Worm (Caenorhabditis elegans) whole organism, late embryonic: ENCODE measurements around the gene Y113G7B.12.

Experiments
- Y22D7AL.16 ChIP-seq: sonication (generic microtip); optimal IDR thresholded peaks from 2 replicates; lab custom pipeline; 2016; ENCODE audit warnings: missing genetic modification characterization, missing compliant biosample characterization
- ama-1 ChIP-seq: fragments of 150-350 bp; optimal IDR thresholded peaks from 2 replicates; lab custom pipeline; 2014
- elt-2 ChIP-seq: sonication (generic microtip); optimal IDR thresholded peaks from 2 replicates; lab custom pipeline; 2016; ENCODE audit warnings: missing genetic modification reagents, missing genetic modification characterization, missing compliant biosample characterization
- fkh-10 ChIP-seq: fragments of 150-350 bp; optimal IDR thresholded peaks from 2 replicates; lab custom pipeline; 2014; ENCODE audit warnings: missing biosample characterization, missing genetic modification reagents, missing genetic modification characterization
- pha-4 ChIP-seq: fragments of 150-350 bp; optimal IDR thresholded peaks from 2 replicates; lab custom pipeline; 2018; ENCODE audit warnings: missing biosample characterization, missing genetic modification reagents, missing genetic modification characterization
- pqm-1 ChIP-seq: sonication (generic microtip); optimal IDR thresholded peaks from 2 replicates; lab custom pipeline; 2016; ENCODE audit warnings: missing genetic modification characterization, missing compliant biosample characterization
- sdc-2 ChIP-seq: sonication (generic microtip); optimal IDR thresholded peaks from 2 replicates; lab custom pipeline; 2016; ENCODE audit warnings: missing genotype, missing genetic modification characterization, missing compliant biosample characterization

DNA sequence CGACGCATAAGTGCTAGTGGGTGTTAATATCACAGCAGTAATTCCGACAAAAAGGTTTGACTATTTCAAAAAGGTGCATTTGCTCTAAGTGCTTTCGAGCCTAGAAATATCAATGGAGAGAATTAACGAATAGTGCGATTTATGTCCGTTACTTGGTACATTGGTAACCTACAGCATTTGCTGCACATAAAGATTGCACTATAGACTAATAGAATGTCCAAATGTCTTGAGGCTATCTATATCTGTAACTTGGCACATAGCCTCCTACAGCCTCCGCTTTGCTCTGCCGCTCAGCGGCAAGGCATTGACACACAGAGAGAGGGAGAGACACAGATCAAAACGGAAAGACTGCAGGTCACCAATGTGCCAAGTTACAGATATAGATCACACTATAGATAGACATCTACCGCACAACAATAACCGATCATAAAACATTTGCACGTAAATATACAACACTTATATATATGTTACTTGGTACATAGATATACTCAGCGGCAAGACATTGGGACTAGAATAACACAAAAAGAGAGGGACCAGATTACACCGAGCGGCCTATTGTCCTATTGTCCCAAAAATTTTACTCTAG lies 16.9 kb downstream of the Y113G7B.12 start, which contains the start of the genes srh-217 and Y113G7B.28:
- no peak for TF ChIP-seq pha-4 (tag; lab: Kevin White, UChicago)
- TF ChIP-seq sdc-2, result no peak
- no peak for TF ChIP-seq ama-1
- TF ChIP-seq pqm-1, result no peak
- no peak for TF ChIP-seq elt-2
- no peak for TF ChIP-seq Y22D7AL.16 (tag; lab: Kevin White, UChicago)
- no peak for TF ChIP-seq fkh-10 (GFP tag; lab: Kevin White, UChicago)
